Fruit fly (Drosophila melanogaster) whole organism, embryonic: ENCODE results near the gene CG8541.
A peak's percentile ranks its signal among the peaks of the same experiment; 100 is the strongest.

Source experiments
- CG10565 ChIP-seq: fragments of 200-800 bp; sonication (Bioruptor generic); optimal IDR thresholded peaks from 3 replicates; lab custom pipeline; 2016; ENCODE audit warnings: missing biosample characterization, mild to moderate bottlenecking, missing genetic modification characterization
- CG10654 ChIP-seq: fragments of 200-800 bp; sonication (Bioruptor generic); optimal IDR thresholded peaks from 2 replicates; lab custom pipeline; 2016; ENCODE audit warnings: missing biosample characterization, missing genetic modification characterization
- CG11085 ChIP-seq: fragments of 200-800 bp; sonication (Bioruptor generic); IDR thresholded peaks from 2 replicates; pipeline ENCODE4 v1.3.6; 2022; ENCODE audit warnings: missing biosample characterization, missing genetic modification characterization
- CG13123 ChIP-seq: fragments of 200-800 bp; sonication (Bioruptor generic); optimal IDR thresholded peaks from 2 replicates; lab custom pipeline; 2016; ENCODE audit warnings: missing biosample characterization, missing genetic modification characterization
- CG14667 ChIP-seq: fragments of 200-800 bp; sonication (Bioruptor generic); IDR thresholded peaks from 2 replicates; pipeline ENCODE4 v1.3.6; 2022; ENCODE audit warnings: missing biosample characterization, missing genetic modification characterization
- CG1529 ChIP-seq: fragments of 200-800 bp; sonication (Bioruptor generic); optimal IDR thresholded peaks from 3 replicates; lab custom pipeline; 2018; ENCODE audit warnings: missing biosample characterization, missing genetic modification characterization
- CG17568 ChIP-seq: fragments of 200-800 bp; sonication (Bioruptor generic); optimal IDR thresholded peaks from 2 replicates; lab custom pipeline; 2018; ENCODE audit warnings: missing biosample characterization, mild to moderate bottlenecking, missing genetic modification characterization, moderate library complexity
- CG17612 ChIP-seq: fragments of 200-800 bp; sonication (Bioruptor generic); IDR thresholded peaks from 2 replicates; pipeline ENCODE4 v1.3.6; 2022; ENCODE audit warnings: missing biosample characterization, missing genetic modification characterization
- CG1832 ChIP-seq: fragments of 200-800 bp; sonication (Bioruptor generic); optimal IDR thresholded peaks from 2 replicates; lab custom pipeline; 2017; ENCODE audit warnings: missing biosample characterization, mild to moderate bottlenecking, missing genetic modification characterization, inconsistent platforms
- CG30403 ChIP-seq: fragments of 200-800 bp; sonication (Bioruptor generic); optimal IDR thresholded peaks from 3 replicates; lab custom pipeline; 2016; ENCODE audit warnings: missing biosample characterization, missing genetic modification characterization
- CG32532 ChIP-seq: fragments of 200-800 bp; sonication (Bioruptor generic); IDR thresholded peaks from 2 replicates; pipeline ENCODE4 v1.3.6; 2022; ENCODE audit warnings: missing biosample characterization, missing genetic modification characterization
- CG33213 ChIP-seq: fragments of 200-800 bp; sonication (Bioruptor generic); optimal IDR thresholded peaks from 3 replicates; lab custom pipeline; 2016; ENCODE audit warnings: missing biosample characterization, missing genetic modification characterization
- CG34376 ChIP-seq: fragments of 200-800 bp; sonication (Bioruptor generic); optimal IDR thresholded peaks from 2 replicates; lab custom pipeline; 2018; ENCODE audit warnings: missing biosample characterization, mild to moderate bottlenecking, missing genetic modification characterization
- CG6272 ChIP-seq: fragments of 200-800 bp; sonication (Bioruptor generic); IDR thresholded peaks from 2 replicates; pipeline ENCODE4 v1.3.6; 2022; ENCODE audit warnings: missing biosample characterization, missing genetic modification characterization
- CG6813 ChIP-seq: fragments of 200-800 bp; sonication (Bioruptor generic); optimal IDR thresholded peaks from 2 replicates; lab custom pipeline; 2017; ENCODE audit warnings: missing biosample characterization, missing genetic modification characterization, mild to moderate bottlenecking, moderate library complexity, missing genetic modification reagents
- CG9215 ChIP-seq: fragments of 200-800 bp; sonication (Bioruptor generic); IDR thresholded peaks from 2 replicates; pipeline ENCODE4 v1.3.6; 2022; ENCODE audit warnings: missing biosample characterization, missing genetic modification characterization
- CG9437 ChIP-seq: fragments of 200-800 bp; sonication (Bioruptor generic); optimal IDR thresholded peaks from 2 replicates; lab custom pipeline; 2018; ENCODE audit warnings: missing biosample characterization, mild to moderate bottlenecking, missing genetic modification characterization
- D19A ChIP-seq: fragments of 200-800 bp; optimal IDR thresholded peaks from 3 replicates; lab custom pipeline; 2019; ENCODE audit warnings: missing biosample characterization, mild to moderate bottlenecking, missing genetic modification characterization, moderate library complexity
- Dbx ChIP-seq: fragments of 200-800 bp; sonication (Bioruptor generic); IDR thresholded peaks from 3 replicates; pipeline ENCODE4 v1.3.6; 2022; ENCODE audit warnings: missing biosample characterization, missing genetic modification characterization
- Drgx ChIP-seq: fragments of 200-800 bp; sonication (Bioruptor generic); IDR thresholded peaks from 2 replicates; pipeline ENCODE4 v1.3.6; 2022; ENCODE audit warnings: missing biosample characterization, missing genetic modification characterization
- H15 ChIP-seq: fragments of 200-800 bp; sonication (Bioruptor generic); IDR thresholded peaks from 3 replicates; pipeline ENCODE4 v1.3.6; 2022; ENCODE audit warnings: missing biosample characterization, missing genetic modification characterization
- Hr78 ChIP-seq, 2 experiments: fragments of 200-800 bp in 1 of 2; fragments of >200 bp in 1 of 2; sonication (Bioruptor generic) in 1 of 2; optimal IDR thresholded peaks; 2 replicates each; lab custom pipeline; 2017 to 2019; ENCODE audit warnings: missing biosample characterization in 2 of 2, missing genetic modification characterization in 2 of 2, mild to moderate bottlenecking in 1 of 2, moderate library complexity in 1 of 2
- Lpt ChIP-seq: fragments of >200 bp; optimal IDR thresholded peaks from 2 replicates; lab custom pipeline; 2018; ENCODE audit warnings: missing biosample characterization, missing genetic modification characterization
- Nf-YA ChIP-seq: fragments of 200-800 bp; sonication (Bioruptor generic); IDR thresholded peaks from 2 replicates; pipeline ENCODE4 v1.3.6; 2022; ENCODE audit warnings: missing biosample characterization, missing genetic modification characterization
- Nf-YB ChIP-seq: fragments of 200-800 bp; sonication (Bioruptor generic); optimal IDR thresholded peaks from 3 replicates; lab custom pipeline; 2019; ENCODE audit warnings: missing biosample characterization, mild to moderate bottlenecking, missing genetic modification characterization, moderate library complexity
- Sry-δ ChIP-seq: fragments of 200-800 bp; sonication (Bioruptor generic); optimal IDR thresholded peaks from 2 replicates; lab custom pipeline; 2016; ENCODE audit warnings: missing biosample characterization, missing genetic modification characterization
- Stat92E ChIP-seq, 3 experiments: fragments of >200 bp in 2 of 3; fragments of 200-800 bp in 1 of 3; sonication (Bioruptor generic) in 1 of 3; optimal IDR thresholded peaks; 2 replicates each; lab custom pipeline; 2017 to 2019; ENCODE audit warnings: missing biosample characterization in 3 of 3, missing genetic modification characterization in 3 of 3, mild to moderate bottlenecking in 1 of 3, moderate library complexity in 1 of 3
- Trl ChIP-seq, 3 experiments: fragments of >200 bp in 2 of 3; fragments of 200-800 bp in 1 of 3; sonication (Bioruptor generic) in 1 of 3; optimal IDR thresholded peaks; 2 replicates in 1 of 3; 3 replicates in 2 of 3; lab custom pipeline; 2016 to 2017; ENCODE audit warnings: missing biosample characterization in 1 of 3, missing genetic modification characterization in 1 of 3
- Vsx1 ChIP-seq: fragments of 200-800 bp; sonication (Bioruptor generic); optimal IDR thresholded peaks from 2 replicates; lab custom pipeline; 2017; ENCODE audit warnings: missing biosample characterization, mild to moderate bottlenecking, missing genetic modification characterization, missing genetic modification reagents
- Xbp1 ChIP-seq: fragments of 200-800 bp; sonication (Bioruptor generic); optimal IDR thresholded peaks from 3 replicates; lab custom pipeline; 2016; ENCODE audit warnings: missing biosample characterization, mild to moderate bottlenecking, missing genetic modification characterization
- bab2 ChIP-seq: fragments of 200-800 bp; sonication (Bioruptor generic); optimal IDR thresholded peaks from 2 replicates; lab custom pipeline; 2016; ENCODE audit warnings: missing biosample characterization, missing genetic modification characterization
- chinmo ChIP-seq: fragments of 200-800 bp; sonication (Bioruptor generic); IDR thresholded peaks from 4 replicates; pipeline ENCODE4 v1.3.6; 2022; ENCODE audit warnings: missing biosample characterization, missing genetic modification characterization; ENCODE audit not compliant: partially characterized antibody
- chn ChIP-seq: fragments of 200-800 bp; sonication (Bioruptor generic); optimal IDR thresholded peaks from 2 replicates; lab custom pipeline; 2016; ENCODE audit warnings: missing biosample characterization, missing genetic modification characterization
- corto ChIP-seq: fragments of 200-800 bp; sonication (Bioruptor generic); optimal IDR thresholded peaks from 2 replicates; lab custom pipeline; 2016; ENCODE audit warnings: missing biosample characterization, mild to moderate bottlenecking, missing genetic modification characterization, moderate library complexity
- emc ChIP-seq: fragments of 200-800 bp; sonication (Bioruptor generic); optimal IDR thresholded peaks from 2 replicates; lab custom pipeline; 2016; ENCODE audit warnings: missing biosample characterization, missing genetic modification characterization
- fd64A ChIP-seq: fragments of 200-800 bp; sonication (Bioruptor generic); optimal IDR thresholded peaks from 3 replicates; lab custom pipeline; 2018; ENCODE audit warnings: missing biosample characterization, mild to moderate bottlenecking, missing genetic modification characterization
- gt ChIP-seq: fragments of 200-800 bp; sonication (Bioruptor generic); IDR thresholded peaks from 2 replicates; pipeline ENCODE4 v1.3.6; 2022; ENCODE audit warnings: missing biosample characterization, missing genetic modification characterization
- ind ChIP-seq: fragments of 200-800 bp; sonication (Bioruptor generic); optimal IDR thresholded peaks from 3 replicates; lab custom pipeline; 2016; ENCODE audit warnings: missing biosample characterization, missing genetic modification characterization
- knrl ChIP-seq: fragments of 200-800 bp; sonication (Bioruptor generic); IDR thresholded peaks from 3 replicates; pipeline ENCODE4 v1.3.6; 2022; ENCODE audit warnings: missing biosample characterization, missing genetic modification characterization; ENCODE audit not compliant: partially characterized antibody
- lilli ChIP-seq: fragments of 200-800 bp; sonication (Bioruptor generic); optimal IDR thresholded peaks from 3 replicates; lab custom pipeline; 2016; ENCODE audit warnings: missing biosample characterization, missing genetic modification characterization
- nmo ChIP-seq: fragments of 200-800 bp; sonication (Bioruptor generic); optimal IDR thresholded peaks from 2 replicates; lab custom pipeline; 2018; ENCODE audit warnings: missing biosample characterization, mild to moderate bottlenecking, missing genetic modification characterization, moderate library complexity
- salm ChIP-seq: fragments of 200-800 bp; sonication (Bioruptor generic); optimal IDR thresholded peaks from 2 replicates; lab custom pipeline; 2018; ENCODE audit warnings: missing biosample characterization, mild to moderate bottlenecking, missing genetic modification characterization
- sob ChIP-seq: fragments of 200-800 bp; sonication (Bioruptor generic); IDR thresholded peaks from 2 replicates; pipeline ENCODE4 v1.3.6; 2022; ENCODE audit warnings: missing biosample characterization, missing genetic modification characterization
- tap ChIP-seq: fragments of 200-800 bp; optimal IDR thresholded peaks from 3 replicates; lab custom pipeline; 2019; ENCODE audit warnings: missing biosample characterization, mild to moderate bottlenecking, missing genetic modification characterization, moderate library complexity
- twi ChIP-seq: fragments of 200-800 bp; optimal IDR thresholded peaks from 2 replicates; lab custom pipeline; 2019; ENCODE audit warnings: missing biosample characterization, mild to moderate bottlenecking, missing genetic modification characterization, moderate library complexity
- usp ChIP-seq: fragments of >200 bp; optimal IDR thresholded peaks from 2 replicates; lab custom pipeline; 2017; ENCODE audit warnings: missing biosample characterization, missing genetic modification characterization
- wek ChIP-seq: fragments of 200-800 bp; sonication (Bioruptor generic); optimal IDR thresholded peaks from 3 replicates; lab custom pipeline; 2018; ENCODE audit warnings: missing biosample characterization, mild to moderate bottlenecking, missing genetic modification characterization, moderate library complexity
- zen ChIP-seq: fragments of 200-800 bp; sonication (Bioruptor generic); optimal IDR thresholded peaks from 3 replicates; lab custom pipeline; 2018; ENCODE audit warnings: missing biosample characterization, mild to moderate bottlenecking, missing genetic modification characterization, moderate library complexity

The CG8541 gene

DNA sequence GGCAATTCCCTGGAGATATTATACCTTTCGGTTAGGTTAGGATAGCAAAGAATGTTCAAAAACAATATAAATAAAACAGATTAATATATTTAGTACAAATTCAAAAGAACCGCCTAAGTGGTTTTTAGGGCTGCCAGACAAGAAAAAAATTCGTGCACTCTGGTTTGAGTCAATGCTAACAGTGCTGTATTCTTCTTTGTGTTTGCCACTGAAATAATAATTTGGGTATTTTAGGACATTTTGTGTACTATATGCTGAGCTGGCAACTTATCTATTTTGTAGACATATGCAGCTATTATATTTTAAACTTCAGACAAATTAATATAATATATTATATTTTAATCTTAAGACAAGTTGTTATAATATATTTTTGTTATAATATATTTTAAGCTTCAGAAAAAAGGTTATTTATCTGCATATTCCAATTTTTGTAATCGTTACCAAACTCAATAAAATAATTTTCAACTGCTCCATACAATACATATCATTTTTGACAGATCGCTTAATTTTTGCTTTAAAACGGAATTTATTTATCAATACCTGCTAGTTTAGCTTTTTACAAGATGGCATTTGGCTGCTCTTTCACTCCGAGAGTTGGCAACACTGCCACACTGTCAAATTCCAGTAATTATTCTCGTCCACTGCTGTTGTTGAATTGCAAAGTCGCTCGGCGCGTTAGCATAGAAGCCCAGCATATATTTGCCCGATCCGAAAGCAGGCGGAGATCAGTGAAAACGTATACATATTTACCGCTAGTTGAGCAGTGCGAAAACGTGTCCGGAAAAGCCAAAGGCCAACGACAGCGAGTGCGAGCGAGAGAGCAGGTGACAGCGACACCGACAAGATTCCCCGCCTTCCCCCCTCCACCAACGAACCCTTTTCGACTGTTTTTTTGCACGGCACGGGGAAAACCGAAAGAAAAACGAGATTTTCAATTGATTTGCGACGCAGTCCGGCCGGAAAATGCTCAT is 39.3 kb downstream of the CG8541 start, which contains the start of gene CG7546 (continued):
- peak; percentile 35; the same call in 1 of the 3 replicates for TF ChIP-seq knrl (GFP tag; lab: Robert Waterston, UW)
- TF ChIP-seq Lpt (GFP tag; lab: Kevin White, UChicago), result no peak
- peak; percentile 10 for TF ChIP-seq zen
- TF ChIP-seq bab2 (GFP tag; lab: Kevin White, UChicago), result no peak
- no peak for TF ChIP-seq Hr78 (GFP tag; optimal IDR thresholded peaks at IDR 0.05; lab: Kevin White, UChicago)
- TF ChIP-seq gt (GFP tag; lab: Robert Waterston, UW), result no peak
- TF ChIP-seq emc (GFP tag; lab: Kevin White, UChicago), result no peak
- no peak for TF ChIP-seq Nf-YB (GFP tag; lab: Kevin White, UChicago)
- TF ChIP-seq H15 (GFP tag; lab: Robert Waterston, UW), result no peak
- no peak for TF ChIP-seq fd64A
- 0 out of 2 replicates have a peak, but pooled peaks have one; percentile 23 for TF ChIP-seq CG14667 (GFP tag; lab: Robert Waterston, UW)
- peak; percentile 56 for TF ChIP-seq nmo (GFP tag; lab: Kevin White, UChicago)
- TF ChIP-seq CG1832 (GFP tag; lab: Kevin White, UChicago), result peak; percentile 84
- TF ChIP-seq usp (GFP tag; lab: Kevin White, UChicago), result no peak
- peak; percentile 50 for TF ChIP-seq CG32532 (GFP tag; lab: Robert Waterston, UW)
- no peak for TF ChIP-seq salm
- peak; percentile 53 for TF ChIP-seq CG9215 (GFP tag; lab: Robert Waterston, UW)
- no peak for TF ChIP-seq CG17612
- no peak for TF ChIP-seq CG11085
- no peak for TF ChIP-seq chn
- TF ChIP-seq CG10565 (GFP tag; lab: Kevin White, UChicago), result no peak
- no peak for TF ChIP-seq CG17568 (GFP tag; lab: Kevin White, UChicago)
- no peak for TF ChIP-seq CG1529 (GFP tag; lab: Kevin White, UChicago)
- no peak for TF ChIP-seq tap (tag; lab: Kevin White, UChicago)
- no peak for TF ChIP-seq chinmo (GFP tag; lab: Robert Waterston, UW)
- peak; percentile 31 for TF ChIP-seq lilli (GFP tag; lab: Kevin White, UChicago)
- no peak for TF ChIP-seq Drgx (GFP tag; lab: Robert Waterston, UW)
- no peak for TF ChIP-seq CG33213 (GFP tag; lab: Kevin White, UChicago)
- TF ChIP-seq sob (GFP tag; lab: Robert Waterston, UW), result 0 out of 2 replicates have a peak, but pooled peaks have one; percentile 11
- peak; percentile 56 for TF ChIP-seq ind (GFP tag; lab: Kevin White, UChicago)
- no peak for TF ChIP-seq D19A
- TF ChIP-seq CG30403 (GFP tag; lab: Kevin White, UChicago), result peak; percentile 67
- peak; percentile 63 for TF ChIP-seq Xbp1 (GFP tag; lab: Kevin White, UChicago)
- no peak for TF ChIP-seq wek (GFP tag; lab: Kevin White, UChicago)
- TF ChIP-seq Trl (optimal IDR thresholded peaks at IDR 0.05; lab: Kevin White, UChicago), result no peak
- no peak for TF ChIP-seq Trl (GFP tag; optimal IDR thresholded peaks at IDR 0.05; lab: Kevin White, UChicago)
- TF ChIP-seq CG6813 (GFP tag; lab: Kevin White, UChicago), result no peak
- TF ChIP-seq Nf-YA (GFP tag; lab: Robert Waterston, UW), result no peak
- no peak for TF ChIP-seq CG13123 (GFP tag; lab: Kevin White, UChicago)
- no peak for TF ChIP-seq CG9437 (GFP tag; lab: Kevin White, UChicago)
- no peak for TF ChIP-seq Sry-δ (GFP tag; lab: Kevin White, UChicago)
- no peak for TF ChIP-seq CG34376 (GFP tag; lab: Kevin White, UChicago)
- TF ChIP-seq corto (GFP tag; lab: Kevin White, UChicago), result no peak
- TF ChIP-seq CG6272 (GFP tag; lab: Robert Waterston, UW), result peak; percentile 33; the same call in 1 of the 2 replicates
- TF ChIP-seq Vsx1, result no peak
- TF ChIP-seq Stat92E (GFP tag; optimal IDR thresholded peaks at IDR 0.05; lab: Kevin White, UChicago), result no peak
- 0 out of 3 replicates have a peak, but pooled peaks have one; percentile 18 for TF ChIP-seq Dbx (GFP tag; lab: Robert Waterston, UW)
- TF ChIP-seq twi (tag; lab: Kevin White, UChicago), result peak; percentile 29
- TF ChIP-seq CG10654 (GFP tag; lab: Kevin White, UChicago), result no peak
